Worm (Caenorhabditis elegans): ENCODE data around the gene T10D4.11.

DNA sequence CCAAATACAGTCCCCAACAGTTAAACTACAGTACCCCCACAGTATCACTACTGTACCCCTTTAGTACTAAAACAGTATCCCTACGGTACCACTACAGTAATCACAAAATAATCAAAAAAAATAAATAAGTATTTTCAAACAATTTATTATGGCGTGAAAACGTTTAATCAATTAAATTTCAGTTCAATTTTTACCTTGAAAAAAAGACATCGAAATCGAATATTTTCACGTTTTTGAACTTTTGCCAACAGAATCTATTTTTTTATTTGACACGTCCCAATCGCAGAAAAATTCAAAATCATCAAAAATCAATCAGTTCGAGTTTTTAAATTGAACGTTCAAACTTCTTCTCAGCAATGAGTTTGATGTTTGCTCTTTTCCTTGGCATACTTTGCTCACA, 35.5 kb downstream of the T10D4.11 start, which contains the start of gene clec-123:
- TF ChIP-seq ref-1 (GFP tag; conservative IDR thresholded peaks at IDR 0.05) (no peak), ztf-23 (GFP tag; IDR thresholded peaks at IDR 0.05) (no peak)

All from whole organism, midembryonic.